In genomic region chr3R:14659354-14659804, dm6 we compare ENCODE assay signal across 2 fruit fly cellular contexts.
TF ChIP-seq lines count a peak whose summit lies in the region.

Gene Hexim, plus strand, starts transcription at chr3R:14659438.

TF ChIP-seq in whole organism, adult, 20 proteins besides CTCF, POLR2A, EP300 and RAD21 (continued from another document):
- peak; percentile 58 for TF ChIP-seq Crg-1 (GFP tag; optimal IDR thresholded peaks at IDR 0.05; lab: Kevin White, UChicago)
- no peak for TF ChIP-seq Hr96 (GFP tag; optimal IDR thresholded peaks at IDR 0.05; lab: Kevin White, UChicago)
TF ChIP-seq in whole organism, adult: peak in this region for 11.

TF ChIP-seq in whole organism, embryonic, 481 proteins besides CTCF, POLR2A, EP300 and RAD21 (continued from another document):
- TF ChIP-seq MESR4 (GFP tag; optimal IDR thresholded peaks at IDR 0.05; lab: Kevin White, UChicago), result peak; percentile 88
- peak; percentile 59 for TF ChIP-seq Myb (GFP tag; optimal IDR thresholded peaks at IDR 0.05; lab: Kevin White, UChicago)
- peak; percentile 39 to 95 for TF ChIP-seq insv (GFP tag; optimal IDR thresholded peaks at IDR 0.05; lab: Kevin White, UChicago)
- TF ChIP-seq CG34376 (GFP tag; optimal IDR thresholded peaks at IDR 0.05; lab: Kevin White, UChicago), result peak; percentile 2
- TF ChIP-seq Opbp (GFP tag; IDR thresholded peaks at IDR 0.05; lab: Robert Waterston, UW; ENCODE audit: partially characterized antibody), result 0 out of 3 replicates have a peak, but pooled peaks have one; percentile 39
- TF ChIP-seq Dfd (GFP tag; optimal IDR thresholded peaks at IDR 0.05; lab: Kevin White, UChicago), result no peak
- peak; percentile 99 for TF ChIP-seq CG2116 (GFP tag; optimal IDR thresholded peaks at IDR 0.05; lab: Kevin White, UChicago)
- no peak for TF ChIP-seq Taf1 (GFP tag; IDR thresholded peaks at IDR 0.05; lab: Robert Waterston, UW)
- no peak for TF ChIP-seq Atf3 (GFP tag; optimal IDR thresholded peaks at IDR 0.05; lab: Kevin White, UChicago)
- peak; percentile 64 for TF ChIP-seq CG4617 (GFP tag; optimal IDR thresholded peaks at IDR 0.05; lab: Kevin White, UChicago; ENCODE audit: borderline replicate concordance)
- TF ChIP-seq trem (tag; optimal IDR thresholded peaks at IDR 0.05; lab: Kevin White, UChicago), result peak; percentile 35
- peak; percentile 77 for TF ChIP-seq YL-1 (GFP tag; optimal IDR thresholded peaks at IDR 0.05; lab: Kevin White, UChicago)
- TF ChIP-seq BEAF-32 (GFP tag; optimal IDR thresholded peaks at IDR 0.05; lab: Kevin White, UChicago), result peak; percentile 48
- TF ChIP-seq CrebB (tag; optimal IDR thresholded peaks at IDR 0.05; lab: Kevin White, UChicago), result peak; percentile 1
- no peak for TF ChIP-seq toy (GFP tag; IDR thresholded peaks at IDR 0.05; lab: Robert Waterston, UW)
- no peak for TF ChIP-seq CG11560 (tag; IDR thresholded peaks at IDR 0.05; lab: Robert Waterston, UW)
- TF ChIP-seq Deaf1 (tag; optimal IDR thresholded peaks at IDR 0.05; lab: Kevin White, UChicago), result no peak
- TF ChIP-seq Lhr (GFP tag; optimal IDR thresholded peaks at IDR 0.05; lab: Kevin White, UChicago), result peak; percentile 16
- TF ChIP-seq ato (GFP tag; IDR thresholded peaks at IDR 0.05; lab: Robert Waterston, UW; ENCODE audit: partially characterized antibody), result peak; percentile 36; the same call in 1 of the 2 replicates
- TF ChIP-seq Abd-B (GFP tag; optimal IDR thresholded peaks at IDR 0.05; lab: Kevin White, UChicago), result peak; percentile 2
- no peak for TF ChIP-seq CG15269 (tag; optimal IDR thresholded peaks at IDR 0.05; lab: Kevin White, UChicago)
- TF ChIP-seq so (GFP tag; IDR thresholded peaks at IDR 0.05; lab: Robert Waterston, UW), result no peak
- peak; percentile 57 for TF ChIP-seq gro (GFP tag; optimal IDR thresholded peaks at IDR 0.05; lab: Kevin White, UChicago)
- TF ChIP-seq CG9797 (GFP tag; optimal IDR thresholded peaks at IDR 0.05; lab: Kevin White, UChicago), result peak; percentile 84
- TF ChIP-seq CG14710 (tag; optimal IDR thresholded peaks at IDR 0.05; lab: Kevin White, UChicago), result peak; percentile 73
- peak; percentile 45 for TF ChIP-seq CG17829 (tag; optimal IDR thresholded peaks at IDR 0.05; lab: Kevin White, UChicago)
- peak; percentile 56 for TF ChIP-seq nmo (GFP tag; optimal IDR thresholded peaks at IDR 0.05; lab: Kevin White, UChicago)
- TF ChIP-seq CG12155 (GFP tag; optimal IDR thresholded peaks at IDR 0.05; lab: Kevin White, UChicago), result peak; percentile 1
- TF ChIP-seq CG13624 (GFP tag; optimal IDR thresholded peaks at IDR 0.05; lab: Kevin White, UChicago), result peak; percentile 9
- TF ChIP-seq CG1603 (tag; optimal IDR thresholded peaks at IDR 0.05; lab: Kevin White, UChicago), result peak; percentile 55
- TF ChIP-seq Dip2 (GFP tag; IDR thresholded peaks at IDR 0.05; lab: Robert Waterston, UW), result no peak
- 0 out of 4 replicates have a peak, but pooled peaks have one; percentile 41 for TF ChIP-seq chinmo (GFP tag; IDR thresholded peaks at IDR 0.05; lab: Robert Waterston, UW; ENCODE audit: partially characterized antibody)
- peak; percentile 55 for TF ChIP-seq Dref (GFP tag; IDR thresholded peaks at IDR 0.05; lab: Robert Waterston, UW)
- peak; percentile 38 for TF ChIP-seq HmgZ (tag; optimal IDR thresholded peaks at IDR 0.05; lab: Kevin White, UChicago)
- TF ChIP-seq stwl (tag; optimal IDR thresholded peaks at IDR 0.05; lab: Kevin White, UChicago), result peak; percentile 44
- TF ChIP-seq Fer1 (GFP tag; optimal IDR thresholded peaks at IDR 0.05; lab: Kevin White, UChicago), result peak; percentile 58
- TF ChIP-seq onecut (GFP tag; IDR thresholded peaks at IDR 0.05; lab: Robert Waterston, UW), result peak; percentile 26
- TF ChIP-seq CG17612 (GFP tag; IDR thresholded peaks at IDR 0.05; lab: Robert Waterston, UW), result no peak
- peak; percentile 55 for TF ChIP-seq CG13287 (GFP tag; IDR thresholded peaks at IDR 0.05; lab: Robert Waterston, UW; ENCODE audit: partially characterized antibody)
- peak; percentile 76 for TF ChIP-seq Med (GFP tag; lab: Kevin White, UChicago)
- TF ChIP-seq nerfin-1 (tag; optimal IDR thresholded peaks at IDR 0.05; lab: Kevin White, UChicago), result peak; percentile 27
- peak; percentile 0 for TF ChIP-seq CG10979 (tag; optimal IDR thresholded peaks at IDR 0.05; lab: Kevin White, UChicago)
- TF ChIP-seq amos (GFP tag; IDR thresholded peaks at IDR 0.05; lab: Robert Waterston, UW; ENCODE audit: partially characterized antibody), result 0 out of 2 replicates have a peak, but pooled peaks have one; percentile 32
- TF ChIP-seq Jarid2 (GFP tag; optimal IDR thresholded peaks at IDR 0.05; lab: Kevin White, UChicago), result peak; percentile 20
- peak; percentile 40 for TF ChIP-seq CG12299 (tag; optimal IDR thresholded peaks at IDR 0.05; lab: Kevin White, UChicago)
- TF ChIP-seq E2f2 (GFP tag; IDR thresholded peaks at IDR 0.05; lab: Robert Waterston, UW), result peak; percentile 98
- TF ChIP-seq kah (GFP tag; optimal IDR thresholded peaks at IDR 0.05; lab: Kevin White, UChicago), result no peak
- peak; percentile 45; the same call in 1 of the 2 replicates for TF ChIP-seq CG32772 (GFP tag; IDR thresholded peaks at IDR 0.05; lab: Robert Waterston, UW)
- TF ChIP-seq gfzf (GFP tag; optimal IDR thresholded peaks at IDR 0.05; lab: Kevin White, UChicago), result peak; percentile 96
- TF ChIP-seq CG17385 (GFP tag; optimal IDR thresholded peaks at IDR 0.05; lab: Kevin White, UChicago), result peak; percentile 56
- TF ChIP-seq CG33557 (GFP tag; optimal IDR thresholded peaks at IDR 0.05; lab: Kevin White, UChicago), result peak; percentile 16
- peak; percentile 75 for TF ChIP-seq Nf-YC (tag; optimal IDR thresholded peaks at IDR 0.05; lab: Kevin White, UChicago)
- peak; percentile 9 for TF ChIP-seq kni (GFP tag; optimal IDR thresholded peaks at IDR 0.05; lab: Kevin White, UChicago)
- TF ChIP-seq CG3407 (GFP tag; optimal IDR thresholded peaks at IDR 0.05; lab: Kevin White, UChicago), result no peak
- no peak for TF ChIP-seq CG8944 (GFP tag; optimal IDR thresholded peaks at IDR 0.05; lab: Kevin White, UChicago)
- TF ChIP-seq Stat92E (GFP tag; optimal IDR thresholded peaks at IDR 0.05; lab: Kevin White, UChicago), result peak in 1 of 3 experiments; percentile 78
- TF ChIP-seq vfl (GFP tag; optimal IDR thresholded peaks at IDR 0.05; lab: Kevin White, UChicago), result no peak
- peak; percentile 32 for TF ChIP-seq Nf-YB (GFP tag; optimal IDR thresholded peaks at IDR 0.05; lab: Kevin White, UChicago)
- TF ChIP-seq unc-4 (GFP tag; IDR thresholded peaks at IDR 0.05; lab: Robert Waterston, UW; ENCODE audit: partially characterized antibody), result peak; percentile 43; the same call in 1 of the 2 replicates
- peak; percentile 75 for TF ChIP-seq CG12659 (GFP tag; optimal IDR thresholded peaks at IDR 0.05; lab: Kevin White, UChicago)
- peak; percentile 15 for TF ChIP-seq CG12391 (tag; optimal IDR thresholded peaks at IDR 0.05; lab: Kevin White, UChicago)
- TF ChIP-seq pzg (GFP tag; optimal IDR thresholded peaks at IDR 0.05; lab: Kevin White, UChicago), result peak; percentile 84
- TF ChIP-seq Bteb2 (GFP tag; optimal IDR thresholded peaks at IDR 0.05; lab: Kevin White, UChicago), result no peak
- no peak for TF ChIP-seq ham (GFP tag; IDR thresholded peaks at IDR 0.05; lab: Robert Waterston, UW)
- TF ChIP-seq hkb (optimal IDR thresholded peaks at IDR 0.05; lab: Kevin White, UChicago), result peak; percentile 68
- TF ChIP-seq hkb (GFP tag; IDR thresholded peaks at IDR 0.05; lab: Robert Waterston, UW), result no peak
- TF ChIP-seq CG14965 (GFP tag; optimal IDR thresholded peaks at IDR 0.05; lab: Kevin White, UChicago; ENCODE audit: borderline replicate concordance), result no peak
- peak; percentile 35 for TF ChIP-seq CG10267 (tag; optimal IDR thresholded peaks at IDR 0.05; lab: Kevin White, UChicago)
- TF ChIP-seq CG17186 (GFP tag; optimal IDR thresholded peaks at IDR 0.05; lab: Kevin White, UChicago), result peak; percentile 21
- peak; percentile 49; the same call in 1 of the 2 replicates for TF ChIP-seq vvl (GFP tag; IDR thresholded peaks at IDR 0.05; lab: Robert Waterston, UW)
- TF ChIP-seq CG2712 (tag; optimal IDR thresholded peaks at IDR 0.05; lab: Kevin White, UChicago), result peak; percentile 19
- peak; percentile 87 for TF ChIP-seq sens (GFP tag; lab: Kevin White, UChicago)
- peak; percentile 70 for TF ChIP-seq CG15514 (GFP tag; optimal IDR thresholded peaks at IDR 0.05; lab: Kevin White, UChicago)
- TF ChIP-seq CG7372 (GFP tag; IDR thresholded peaks at IDR 0.05; lab: Robert Waterston, UW), result no peak
- TF ChIP-seq tin (GFP tag; optimal IDR thresholded peaks at IDR 0.05; lab: Kevin White, UChicago), result no peak
- TF ChIP-seq repo (GFP tag; optimal IDR thresholded peaks at IDR 0.05; lab: Kevin White, UChicago), result peak; percentile 38
- peak; percentile 90 for TF ChIP-seq Sin3A (optimal IDR thresholded peaks at IDR 0.05; lab: Kevin White, UChicago)
